Worm (Caenorhabditis elegans) whole organism, young adult: ENCODE results near the gene glb-29.

ENCODE experiments used
- mxl-1 ChIP-seq: sonication (generic microtip); optimal IDR thresholded peaks from 2 replicates; lab custom pipeline; 2016; ENCODE audit warnings: missing genetic modification characterization, missing compliant biosample characterization
- nfyb-1 ChIP-seq: fragments of 200-800 bp; sonication (Bioruptor generic); IDR thresholded peaks from 2 replicates; pipeline ENCODE4 v1.3.6; 2022; ENCODE audit warnings: missing genetic modification reagents, missing genetic modification characterization, missing compliant biosample characterization

- no peak for TF ChIP-seq nfyb-1 (GFP tag; lab: Robert Waterston, UW)
- no peak for TF ChIP-seq mxl-1 (tag; lab: Kevin White, UChicago)
Observed at ce11 chrII:12036075-12036474, 27.2 kb downstream of the glb-29 start.
